Worm (Caenorhabditis elegans) whole organism, early embryonic: ENCODE results near the gene plrg-1.

Experiments
- B0310.2 ChIP-seq: sonication (generic microtip); optimal IDR thresholded peaks from 2 replicates; lab custom pipeline; 2016; ENCODE audit warnings: mild to moderate bottlenecking, missing genetic modification characterization, missing compliant biosample characterization
- F13C5.2 ChIP-seq: sonication (generic microtip); optimal IDR thresholded peaks from 2 replicates; lab custom pipeline; 2017; ENCODE audit warnings: mild to moderate bottlenecking, missing genetic modification characterization, inconsistent platforms, missing compliant biosample characterization
- aly-1 ChIP-seq: sonication (generic microtip); optimal IDR thresholded peaks from 2 replicates; lab custom pipeline; 2016; ENCODE audit warnings: missing genetic modification characterization, missing compliant biosample characterization
- ama-1 ChIP-seq: fragments of 150-350 bp; optimal IDR thresholded peaks from 2 replicates; lab custom pipeline; 2014
- ceh-13 ChIP-seq: fragments of 200-800 bp; sonication (Bioruptor generic); optimal IDR thresholded peaks from 2 replicates; lab custom pipeline; 2018; ENCODE audit warnings: mild to moderate bottlenecking, missing genetic modification characterization, missing compliant biosample characterization
- ceh-36 ChIP-seq: sonication (generic microtip); optimal IDR thresholded peaks from 2 replicates; lab custom pipeline; 2016; ENCODE audit warnings: missing genetic modification characterization, inconsistent platforms, missing compliant biosample characterization
- ets-7 ChIP-seq: sonication (generic microtip); optimal IDR thresholded peaks from 2 replicates; lab custom pipeline; 2016; ENCODE audit warnings: missing genotype, missing genetic modification characterization, missing compliant biosample characterization
- flt-1 ChIP-seq: fragments of 200-800 bp; sonication (Bioruptor generic); IDR thresholded peaks from 2 replicates; pipeline ENCODE4 v1.3.6; 2022; ENCODE audit warnings: missing genetic modification characterization, missing compliant biosample characterization
- hmbx-1 ChIP-seq: sonication (generic microtip); optimal IDR thresholded peaks from 2 replicates; lab custom pipeline; 2016; ENCODE audit warnings: mild to moderate bottlenecking, missing genetic modification characterization, missing compliant biosample characterization
- hmg-4 ChIP-seq: fragments of 200-800 bp; sonication (Bioruptor generic); optimal IDR thresholded peaks from 2 replicates; lab custom pipeline; 2018; ENCODE audit warnings: mild to moderate bottlenecking, missing genetic modification characterization, missing compliant biosample characterization
- hnd-1 ChIP-seq: sonication (generic microtip); optimal IDR thresholded peaks from 2 replicates; lab custom pipeline; 2016; ENCODE audit warnings: missing genetic modification characterization, missing compliant biosample characterization
- pes-1 ChIP-seq: fragments of 200-800 bp; sonication (Bioruptor generic); IDR thresholded peaks from 2 replicates; pipeline ENCODE4 v1.3.6; 2022; ENCODE audit warnings: missing genetic modification reagents, missing genetic modification characterization, missing compliant biosample characterization
- scrt-1 ChIP-seq: fragments of 200-800 bp; sonication (Bioruptor generic); IDR thresholded peaks from 2 replicates; pipeline ENCODE4 v1.3.6; 2022; ENCODE audit warnings: missing genetic modification characterization, missing compliant biosample characterization
- sea-1 ChIP-seq: fragments of 200-800 bp; sonication (Bioruptor generic); conservative IDR thresholded peaks from 2 replicates; pipeline ENCODE4 v1.3.6; 2022; ENCODE audit warnings: missing genetic modification characterization, missing compliant biosample characterization
- tbx-11 ChIP-seq: fragments of 200-800 bp; sonication (Bioruptor generic); IDR thresholded peaks from 2 replicates; pipeline ENCODE4 v1.3.6; 2022; ENCODE audit warnings: missing genetic modification characterization, missing compliant biosample characterization
- tbx-37 ChIP-seq: fragments of 200-800 bp; sonication (Bioruptor generic); conservative IDR thresholded peaks from 2 replicates; pipeline ENCODE4 v1.3.6; 2022; ENCODE audit warnings: missing genetic modification reagents, missing genetic modification characterization, missing compliant biosample characterization
- tra-4 ChIP-seq: sonication (generic microtip); optimal IDR thresholded peaks from 2 replicates; lab custom pipeline; 2017; ENCODE audit warnings: missing genetic modification characterization, missing compliant biosample characterization

plrg-1 gene

DNA sequence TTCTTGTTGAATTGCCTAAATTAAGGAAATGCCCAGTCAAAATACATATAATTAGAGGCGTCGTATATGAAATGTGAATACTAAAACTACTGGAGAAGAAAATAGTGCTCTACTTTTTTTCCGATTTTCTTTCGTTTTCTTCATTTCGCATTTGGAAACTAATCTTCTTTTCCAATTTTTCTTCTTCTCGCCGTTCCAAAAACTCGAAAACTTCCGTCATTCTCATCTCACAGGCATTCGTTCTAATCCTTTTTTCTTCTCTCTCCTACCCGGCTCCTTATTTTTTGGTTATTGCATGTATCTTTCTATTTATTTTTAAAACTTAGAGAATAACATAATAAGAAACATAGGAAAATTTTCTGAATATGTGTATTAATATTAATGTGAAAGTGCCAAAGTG lies 25.1 kb upstream of the plrg-1 start:
- TF ChIP-seq F13C5.2 (no peak), pes-1 (GFP tag; lab: Robert Waterston, UW) (no peak), flt-1 (no peak), ama-1 (lab: Kevin White, UChicago) (no peak), sea-1 (GFP tag; lab: Robert Waterston, UW) (no peak), ceh-36 (tag; lab: Kevin White, UChicago) (no peak), ceh-13 (no peak), tra-4 (tag; lab: Kevin White, UChicago) (no peak), tbx-11 (no peak), hmg-4 (GFP tag; lab: Kevin White, UChicago) (no peak), tbx-37 (no peak), B0310.2 (no peak), scrt-1 (GFP tag; lab: Robert Waterston, UW) (no peak), hnd-1 (tag; lab: Kevin White, UChicago) (no peak), aly-1 (tag; lab: Kevin White, UChicago) (no peak), ets-7 (no peak), hmbx-1 (tag; lab: Kevin White, UChicago) (no peak)

DNA sequence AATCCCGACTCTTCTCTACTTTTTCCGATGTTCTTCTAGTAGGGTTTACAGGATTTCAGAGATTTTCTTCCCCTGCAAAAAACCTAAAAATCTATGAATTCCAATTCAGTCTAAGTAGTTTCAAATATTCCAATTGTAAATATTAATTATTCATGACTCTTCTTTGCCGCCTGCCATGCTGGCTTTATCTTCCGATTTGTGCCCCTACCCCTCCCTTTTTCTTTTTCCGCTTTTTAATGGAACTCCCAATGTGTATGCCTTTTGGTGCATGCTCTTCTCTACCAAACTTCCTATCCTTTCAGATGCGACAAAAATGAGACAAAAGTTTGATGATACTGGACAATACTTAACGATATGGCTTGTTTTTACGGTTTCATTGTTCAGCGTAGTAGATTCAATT lies 17.0 kb upstream of the plrg-1 start, which contains the start of gene nrx-1:
TSS of gene nrx-1 (plus strand) at position 301 of the 400 bp plus-strand sequence.
- TF ChIP-seq tra-4 (tag; lab: Kevin White, UChicago) (no peak), ets-7 (no peak), aly-1 (tag; lab: Kevin White, UChicago) (no peak), F13C5.2 (no peak), hnd-1 (tag; lab: Kevin White, UChicago) (no peak)

- TF ChIP-seq tra-4 (tag; lab: Kevin White, UChicago) (no peak), ama-1 (lab: Kevin White, UChicago) (no peak), hnd-1 (tag; lab: Kevin White, UChicago) (no peak), aly-1 (tag; lab: Kevin White, UChicago) (no peak), B0310.2 (no peak), ets-7 (no peak), pes-1 (GFP tag; lab: Robert Waterston, UW) (no peak), sea-1 (GFP tag; lab: Robert Waterston, UW) (no peak), ceh-13 (no peak), ceh-36 (tag; lab: Kevin White, UChicago) (no peak), hmg-4 (GFP tag; lab: Kevin White, UChicago) (no peak), tbx-11 (no peak), flt-1 (no peak), F13C5.2 (no peak), scrt-1 (GFP tag; lab: Robert Waterston, UW) (no peak), tbx-37 (no peak), hmbx-1 (tag; lab: Kevin White, UChicago) (no peak)
These were observed 10.8 kb upstream of the plrg-1 start for ce11 chrV:10818498-10818897.

DNA sequence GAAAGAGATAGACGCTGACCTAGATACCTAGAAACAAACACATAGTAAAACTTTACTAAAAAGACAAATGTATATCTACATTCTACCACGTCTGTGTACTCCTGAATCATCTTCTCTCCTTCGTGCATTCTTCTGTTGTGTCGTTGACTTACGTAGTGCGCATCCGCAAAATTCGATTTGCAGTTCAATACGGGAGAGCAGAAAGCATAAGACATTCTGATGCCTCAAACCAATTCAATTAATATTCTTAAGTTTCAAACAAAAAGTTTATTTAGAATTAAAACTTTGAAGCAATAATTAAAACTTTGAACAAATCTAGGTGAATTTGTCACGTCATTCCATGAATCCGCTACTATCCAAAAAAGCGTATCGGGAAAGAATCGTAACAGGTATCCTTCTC lies 9.1 kb upstream of the plrg-1 start:
- TF ChIP-seq ceh-13 (no peak), ets-7 (no peak), hnd-1 (tag; lab: Kevin White, UChicago) (no peak), F13C5.2 (no peak), hmbx-1 (tag; lab: Kevin White, UChicago) (no peak), ceh-36 (tag; lab: Kevin White, UChicago) (no peak), tbx-11 (no peak)

DNA sequence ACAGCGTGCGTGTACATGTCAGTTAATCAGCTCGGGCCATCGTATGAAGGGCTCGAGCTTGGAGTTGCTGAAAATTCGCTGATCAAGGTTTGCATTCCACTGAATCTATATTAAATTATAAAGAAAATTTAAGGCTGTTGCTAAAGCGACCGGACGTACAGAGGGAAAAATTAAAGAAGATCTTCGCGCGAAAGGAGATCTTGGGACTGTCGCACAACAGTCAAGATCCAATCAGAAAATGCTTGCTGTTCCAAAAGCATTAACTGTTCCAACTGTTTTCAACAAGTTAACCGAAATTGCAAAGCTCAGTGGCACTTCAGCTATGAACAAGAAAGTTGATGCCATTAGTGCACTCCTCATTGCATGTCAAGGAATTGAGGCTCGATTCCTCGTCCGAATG lies 6.6 kb upstream of the plrg-1 start:
- TF ChIP-seq tbx-11: no peak
- TF ChIP-seq ceh-13: no peak
- TF ChIP-seq hmg-4 (GFP tag; lab: Kevin White, UChicago): no peak
- TF ChIP-seq F13C5.2: no peak
- no peak for TF ChIP-seq hmbx-1 (tag; lab: Kevin White, UChicago)
- no peak for TF ChIP-seq sea-1 (GFP tag; lab: Robert Waterston, UW)
- TF ChIP-seq pes-1 (GFP tag; lab: Robert Waterston, UW): no peak
- TF ChIP-seq hnd-1 (tag; lab: Kevin White, UChicago): no peak
- no peak for TF ChIP-seq ceh-36 (tag; lab: Kevin White, UChicago)
- no peak for TF ChIP-seq B0310.2
- no peak for TF ChIP-seq tra-4 (tag; lab: Kevin White, UChicago)
- TF ChIP-seq flt-1: no peak
- no peak for TF ChIP-seq tbx-37
- TF ChIP-seq aly-1 (tag; lab: Kevin White, UChicago): no peak
- TF ChIP-seq scrt-1 (GFP tag; lab: Robert Waterston, UW): no peak
- no peak for TF ChIP-seq ets-7
- no peak for TF ChIP-seq ama-1 (lab: Kevin White, UChicago)

DNA sequence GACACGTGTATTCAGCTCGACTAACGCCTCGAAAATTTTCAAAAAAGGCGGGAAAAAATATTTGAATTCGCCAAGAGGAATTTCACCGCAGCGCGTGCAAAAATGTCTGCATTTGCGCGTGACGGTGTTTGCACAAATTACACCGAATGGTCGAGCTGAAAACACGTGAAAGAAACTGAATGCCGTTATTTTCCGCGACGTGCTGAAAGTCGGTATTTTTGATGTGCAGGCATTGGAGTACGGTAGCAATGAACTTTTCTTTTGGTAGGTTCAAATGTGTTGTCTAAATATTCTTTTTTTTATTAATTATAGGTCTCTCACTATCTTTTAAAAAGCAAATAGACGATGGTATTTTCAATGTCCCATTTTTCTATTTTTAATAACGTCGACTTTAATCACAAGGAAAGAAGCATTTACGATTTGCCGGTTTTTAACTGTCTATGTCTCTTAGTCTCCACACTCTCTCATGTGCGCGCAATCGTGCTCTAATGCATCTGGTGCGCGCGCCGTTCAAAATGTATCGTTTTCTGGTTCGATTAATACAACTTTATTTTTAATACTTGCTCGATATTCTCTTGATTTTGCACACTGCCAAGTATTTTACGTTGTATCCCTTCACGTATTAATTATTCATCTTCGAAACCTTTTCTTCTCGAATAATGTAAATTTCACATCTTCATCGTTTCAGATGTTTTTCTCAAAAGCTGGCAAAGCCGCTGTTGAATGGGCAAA lies 5.9 kb upstream of the plrg-1 start, which contains the start of the genes C29A12.1 and lig-1:
TSS of gene C29A12.1 (minus strand) at position 63 of the 732 bp plus-strand sequence.
TSS of gene lig-1 (plus strand) at position 682 of the 732 bp plus-strand sequence.
- no peak for TF ChIP-seq pes-1 (GFP tag; lab: Robert Waterston, UW)
- TF ChIP-seq hmg-4 (GFP tag; lab: Kevin White, UChicago): no peak
- TF ChIP-seq tbx-11: no peak

ce11 chrV:10811763-10812162 lies 4.1 kb upstream of the plrg-1 start, which contains the start of gene C29A12.22:
TSS of gene C29A12.22 (plus strand) at chrV:10812063.
- TF ChIP-seq ceh-13 (no peak), ama-1 (lab: Kevin White, UChicago) (no peak), hmbx-1 (tag; lab: Kevin White, UChicago) (no peak), sea-1 (GFP tag; lab: Robert Waterston, UW) (no peak), ets-7 (no peak), pes-1 (GFP tag; lab: Robert Waterston, UW) (no peak), tra-4 (tag; lab: Kevin White, UChicago) (no peak), F13C5.2 (no peak), B0310.2 (no peak), hnd-1 (tag; lab: Kevin White, UChicago) (no peak), flt-1 (no peak), tbx-37 (no peak), aly-1 (tag; lab: Kevin White, UChicago) (no peak), scrt-1 (GFP tag; lab: Robert Waterston, UW) (no peak), hmg-4 (GFP tag; lab: Kevin White, UChicago) (no peak), ceh-36 (tag; lab: Kevin White, UChicago) (no peak), tbx-11 (no peak)
